Worm (Caenorhabditis elegans) whole organism, young adult: Measurements from ENCODE around the gene F10C2.5.

Experiments
- C06A6.2 ChIP-seq: fragments of 200-800 bp; sonication (Bioruptor generic); conservative IDR thresholded peaks from 2 replicates; pipeline ENCODE4 v1.3.6; 2022; ENCODE audit warnings: missing genetic modification characterization, missing compliant biosample characterization
- F23B12.7 ChIP-seq: sonication (generic microtip); optimal IDR thresholded peaks from 2 replicates; lab custom pipeline; 2017; ENCODE audit warnings: missing genetic modification characterization, mild to moderate bottlenecking, missing compliant biosample characterization, antibody characterized with exemption, moderate library complexity; ENCODE audit not compliant: insufficient read depth
- F57C9.4 ChIP-seq: sonication (generic microtip); optimal IDR thresholded peaks from 2 replicates; lab custom pipeline; 2017; ENCODE audit warnings: mild to moderate bottlenecking, missing genetic modification characterization, missing compliant biosample characterization
- Y67H2A.10 ChIP-seq: fragments of 200-800 bp; sonication (Bioruptor generic); conservative IDR thresholded peaks from 2 replicates; pipeline ENCODE4 v1.3.6; 2022; ENCODE audit warnings: missing genetic modification reagents, missing genetic modification characterization, missing compliant biosample characterization
- aptf-2 ChIP-seq: fragments of 200-800 bp; sonication (Bioruptor generic); conservative IDR thresholded peaks from 2 replicates; pipeline ENCODE4 v1.3.6; 2022; ENCODE audit warnings: missing genetic modification reagents, missing genetic modification characterization, missing compliant biosample characterization
- attf-3 ChIP-seq: fragments of 200-800 bp; sonication (Bioruptor generic); conservative IDR thresholded peaks from 2 replicates; pipeline ENCODE4 v1.3.6; 2022; ENCODE audit warnings: missing genetic modification reagents, missing genetic modification characterization, missing compliant biosample characterization
- dpff-1 ChIP-seq: sonication (generic microtip); optimal IDR thresholded peaks from 2 replicates; lab custom pipeline; 2017; ENCODE audit warnings: mild to moderate bottlenecking, missing genetic modification characterization, missing compliant biosample characterization
- ekl-4 ChIP-seq: fragments of 200-800 bp; sonication (Bioruptor generic); IDR thresholded peaks from 2 replicates; pipeline ENCODE4 v1.3.6; 2022; ENCODE audit warnings: missing genetic modification reagents, missing genetic modification characterization, missing compliant biosample characterization
- lin-26 ChIP-seq: fragments of 200-800 bp; sonication (Bioruptor generic); IDR thresholded peaks from 2 replicates; pipeline ENCODE4 v1.3.6; 2022; ENCODE audit warnings: missing genetic modification reagents, missing genetic modification characterization, missing compliant biosample characterization
- mcd-1 ChIP-seq: fragments of 200-800 bp; sonication (Bioruptor generic); IDR thresholded peaks from 2 replicates; pipeline ENCODE4 v1.3.6; 2022; ENCODE audit warnings: missing genetic modification reagents, missing genetic modification characterization, missing compliant biosample characterization
- nhr-120 ChIP-seq: fragments of 200-800 bp; sonication (Bioruptor generic); IDR thresholded peaks from 2 replicates; pipeline ENCODE4 v1.3.6; 2022; ENCODE audit warnings: missing genetic modification characterization, missing compliant biosample characterization
- sea-2 ChIP-seq: fragments of 200-800 bp; sonication (Bioruptor generic); IDR thresholded peaks from 2 replicates; pipeline ENCODE4 v1.3.6; 2022; ENCODE audit warnings: missing genetic modification characterization, missing compliant biosample characterization
- tbp1 ChIP-seq: fragments of 200-800 bp; sonication (Bioruptor generic); optimal IDR thresholded peaks from 2 replicates; lab custom pipeline; 2018; ENCODE audit warnings: mild to moderate bottlenecking, missing genetic modification characterization, missing compliant biosample characterization

- TF ChIP-seq C06A6.2 (GFP tag; lab: Robert Waterston, UW), result peak; percentile 72; the same call in 1 of the 2 replicates
- peak; percentile 75 for TF ChIP-seq dpff-1 (tag; lab: Kevin White, UChicago)
- peak; percentile 28; the same call in 1 of the 2 replicates for TF ChIP-seq Y67H2A.10 (GFP tag; lab: Robert Waterston, UW)
- TF ChIP-seq mcd-1, result peak; percentile 80
- TF ChIP-seq lin-26 (GFP tag; lab: Robert Waterston, UW), result peak; percentile 92
- TF ChIP-seq tbp1 (GFP tag; lab: Kevin White, UChicago), result peak; percentile 99
- TF ChIP-seq F23B12.7 (tag; lab: Kevin White, UChicago), result no peak
- TF ChIP-seq ekl-4, result peak; percentile 91
- TF ChIP-seq aptf-2 (GFP tag; lab: Robert Waterston, UW), result no peak
- TF ChIP-seq nhr-120, result 0 out of 2 replicates have a peak, but pooled peaks have one; percentile 67
- TF ChIP-seq sea-2 (GFP tag; lab: Robert Waterston, UW), result no peak
- TF ChIP-seq F57C9.4 (tag; lab: Kevin White, UChicago), result no peak
- TF ChIP-seq attf-3 (GFP tag; lab: Robert Waterston, UW), result peak; percentile 67
Observed at ce11 chrV:12001747-12002456, 43.3 kb upstream of the F10C2.5 start, which contains the start of gene gcy-33.
